Fruit fly (Drosophila melanogaster) whole organism, embryonic: Measurements from ENCODE around the gene bero.

Experiments used
- Aef1 ChIP-seq: fragments of 200-800 bp; sonication (Bioruptor generic); IDR thresholded peaks from 3 replicates; pipeline ENCODE4 v1.3.6; 2022; ENCODE audit warnings: missing biosample characterization, missing genetic modification characterization
- Atf6 ChIP-seq: fragments of 200-800 bp; sonication (Bioruptor generic); IDR thresholded peaks from 2 replicates; pipeline ENCODE4 v1.3.6; 2022; ENCODE audit warnings: missing biosample characterization, missing genetic modification characterization
- BtbVII ChIP-seq: fragments of 200-800 bp; sonication (Bioruptor generic); optimal IDR thresholded peaks from 3 replicates; lab custom pipeline; 2017; ENCODE audit warnings: missing biosample characterization, mild to moderate bottlenecking, missing genetic modification characterization
- CG1024 ChIP-seq: fragments of 200-800 bp; sonication (Bioruptor generic); IDR thresholded peaks from 2 replicates; pipeline ENCODE4 v1.3.6; 2022; ENCODE audit warnings: missing biosample characterization, missing genetic modification characterization
- CG10543 ChIP-seq: fragments of 200-800 bp; sonication (Bioruptor generic); optimal IDR thresholded peaks from 3 replicates; lab custom pipeline; 2017; ENCODE audit warnings: missing biosample characterization, mild to moderate bottlenecking, missing genetic modification characterization, moderate library complexity
- CG11398 ChIP-seq: fragments of 200-800 bp; sonication (Bioruptor generic); optimal IDR thresholded peaks from 2 replicates; lab custom pipeline; 2016; ENCODE audit warnings: missing biosample characterization, missing genetic modification characterization
- CG11504 ChIP-seq: fragments of 200-800 bp; sonication (Bioruptor generic); optimal IDR thresholded peaks from 3 replicates; lab custom pipeline; 2019; ENCODE audit warnings: missing biosample characterization, mild to moderate bottlenecking, missing genetic modification characterization, moderate library complexity
- CG11696 ChIP-seq: fragments of 200-800 bp; sonication (Bioruptor generic); IDR thresholded peaks from 2 replicates; pipeline ENCODE4 v1.3.6; 2022; ENCODE audit warnings: missing biosample characterization, missing genetic modification characterization
- CG12071 ChIP-seq: fragments of 200-800 bp; sonication (Bioruptor generic); optimal IDR thresholded peaks from 3 replicates; lab custom pipeline; 2018; ENCODE audit warnings: missing biosample characterization, mild to moderate bottlenecking, missing genetic modification characterization
- CG12236 ChIP-seq: fragments of 200-800 bp; sonication (Bioruptor generic); optimal IDR thresholded peaks from 2 replicates; lab custom pipeline; 2016; ENCODE audit warnings: missing biosample characterization, missing genetic modification characterization
- CG12942 ChIP-seq: fragments of 200-800 bp; sonication (Bioruptor generic); optimal IDR thresholded peaks from 3 replicates; lab custom pipeline; 2016; ENCODE audit warnings: missing biosample characterization, missing genetic modification characterization
- CG13287 ChIP-seq: fragments of 200-800 bp; sonication (Bioruptor generic); IDR thresholded peaks from 2 replicates; pipeline ENCODE4 v1.3.6; 2022; ENCODE audit warnings: missing biosample characterization, missing genetic modification characterization; ENCODE audit not compliant: partially characterized antibody
- CG13624 ChIP-seq: fragments of 200-800 bp; sonication (Bioruptor generic); optimal IDR thresholded peaks from 2 replicates; lab custom pipeline; 2016; ENCODE audit warnings: missing biosample characterization, missing genetic modification characterization
- CG13894 ChIP-seq: fragments of 200-800 bp; sonication (Bioruptor generic); optimal IDR thresholded peaks from 3 replicates; lab custom pipeline; 2018; ENCODE audit warnings: missing biosample characterization, mild to moderate bottlenecking, missing genetic modification characterization, moderate library complexity
- CG32772 ChIP-seq: fragments of 200-800 bp; sonication (Bioruptor generic); IDR thresholded peaks from 2 replicates; pipeline ENCODE4 v1.3.6; 2022; ENCODE audit warnings: missing biosample characterization, missing genetic modification characterization
- CG33557 ChIP-seq: fragments of 200-800 bp; sonication (Bioruptor generic); optimal IDR thresholded peaks from 2 replicates; lab custom pipeline; 2019; ENCODE audit warnings: missing biosample characterization, mild to moderate bottlenecking, missing genetic modification characterization, moderate library complexity
- CG4820 ChIP-seq: fragments of 200-800 bp; sonication (Bioruptor generic); optimal IDR thresholded peaks from 3 replicates; lab custom pipeline; 2016; ENCODE audit warnings: missing biosample characterization, missing genetic modification characterization
- CG6765 ChIP-seq: fragments of 200-800 bp; sonication (Bioruptor generic); optimal IDR thresholded peaks from 3 replicates; lab custom pipeline; 2017; ENCODE audit warnings: missing biosample characterization, mild to moderate bottlenecking, missing genetic modification characterization
- CG7372 ChIP-seq: fragments of 200-800 bp; sonication (Bioruptor generic); IDR thresholded peaks from 2 replicates; pipeline ENCODE4 v1.3.6; 2022; ENCODE audit warnings: missing biosample characterization, missing genetic modification characterization
- CG7556 ChIP-seq: fragments of 200-800 bp; sonication (Bioruptor generic); optimal IDR thresholded peaks from 2 replicates; lab custom pipeline; 2017; ENCODE audit warnings: missing biosample characterization, mild to moderate bottlenecking, missing genetic modification characterization
- CG8281 ChIP-seq: fragments of 200-800 bp; sonication (Bioruptor generic); optimal IDR thresholded peaks from 2 replicates; lab custom pipeline; 2018; ENCODE audit warnings: missing biosample characterization, mild to moderate bottlenecking, missing genetic modification characterization, moderate library complexity
- CG8359 ChIP-seq: fragments of 200-800 bp; sonication (Bioruptor generic); optimal IDR thresholded peaks from 2 replicates; lab custom pipeline; 2017; ENCODE audit warnings: missing biosample characterization, mild to moderate bottlenecking, missing genetic modification characterization, borderline replicate concordance
- CG9437 ChIP-seq: fragments of 200-800 bp; sonication (Bioruptor generic); optimal IDR thresholded peaks from 2 replicates; lab custom pipeline; 2018; ENCODE audit warnings: missing biosample characterization, mild to moderate bottlenecking, missing genetic modification characterization
- Chrac-16 ChIP-seq: fragments of 200-800 bp; sonication (Bioruptor generic); optimal IDR thresholded peaks from 3 replicates; lab custom pipeline; 2016; ENCODE audit warnings: missing biosample characterization, missing genetic modification characterization
- D19A ChIP-seq: fragments of 200-800 bp; optimal IDR thresholded peaks from 3 replicates; lab custom pipeline; 2019; ENCODE audit warnings: missing biosample characterization, mild to moderate bottlenecking, missing genetic modification characterization, moderate library complexity
- HLH54F ChIP-seq: fragments of 200-800 bp; sonication (Bioruptor generic); optimal IDR thresholded peaks from 3 replicates; lab custom pipeline; 2016; ENCODE audit warnings: missing biosample characterization, missing genetic modification characterization
- Hr78 ChIP-seq, 2 experiments: fragments of 200-800 bp in 1 of 2; fragments of >200 bp in 1 of 2; sonication (Bioruptor generic) in 1 of 2; optimal IDR thresholded peaks; 2 replicates each; lab custom pipeline; 2017 to 2019; ENCODE audit warnings: missing biosample characterization in 2 of 2, missing genetic modification characterization in 2 of 2, mild to moderate bottlenecking in 1 of 2, moderate library complexity in 1 of 2
- Rx ChIP-seq: fragments of 200-800 bp; sonication (Bioruptor generic); IDR thresholded peaks from 2 replicates; pipeline ENCODE4 v1.3.6; 2022; ENCODE audit warnings: missing biosample characterization, missing genetic modification characterization
- Scr ChIP-seq: fragments of 200-800 bp; sonication (Bioruptor generic); IDR thresholded peaks from 2 replicates; pipeline ENCODE4 v1.3.6; 2022; ENCODE audit warnings: missing biosample characterization, missing genetic modification characterization; ENCODE audit not compliant: partially characterized antibody
- Sox100B ChIP-seq: fragments of 200-800 bp; sonication (Bioruptor generic); optimal IDR thresholded peaks from 3 replicates; lab custom pipeline; 2018; ENCODE audit warnings: missing biosample characterization, mild to moderate bottlenecking, missing genetic modification characterization
- Vsx1 ChIP-seq: fragments of 200-800 bp; sonication (Bioruptor generic); optimal IDR thresholded peaks from 2 replicates; lab custom pipeline; 2017; ENCODE audit warnings: missing biosample characterization, mild to moderate bottlenecking, missing genetic modification characterization, missing genetic modification reagents
- ash1 ChIP-seq: fragments of 200-800 bp; sonication (Bioruptor generic); optimal IDR thresholded peaks from 2 replicates; lab custom pipeline; 2018; ENCODE audit warnings: missing biosample characterization, mild to moderate bottlenecking, missing genetic modification characterization
- bbx ChIP-seq: fragments of 200-800 bp; sonication (Bioruptor generic); IDR thresholded peaks from 2 replicates; pipeline ENCODE4 v1.3.6; 2022; ENCODE audit warnings: missing biosample characterization, missing genetic modification characterization; ENCODE audit not compliant: partially characterized antibody
- ci ChIP-seq: fragments of 200-800 bp; sonication (Bioruptor generic); IDR thresholded peaks from 3 replicates; pipeline ENCODE4 v1.3.6; 2022; ENCODE audit warnings: missing biosample characterization, missing genetic modification characterization
- croc ChIP-seq: fragments of 200-800 bp; sonication (Bioruptor generic); conservative IDR thresholded peaks from 3 replicates; pipeline ENCODE4 v1.3.6; 2022; ENCODE audit warnings: missing biosample characterization, missing genetic modification characterization
- da ChIP-seq: fragments of 200-800 bp; sonication (Bioruptor generic); optimal IDR thresholded peaks from 2 replicates; lab custom pipeline; 2016; ENCODE audit warnings: missing biosample characterization, missing genetic modification characterization
- dimm ChIP-seq: fragments of 200-800 bp; sonication (Bioruptor generic); IDR thresholded peaks from 2 replicates; pipeline ENCODE4 v1.3.6; 2022; ENCODE audit warnings: missing biosample characterization, missing genetic modification characterization
- fd64A ChIP-seq: fragments of 200-800 bp; sonication (Bioruptor generic); optimal IDR thresholded peaks from 3 replicates; lab custom pipeline; 2018; ENCODE audit warnings: missing biosample characterization, mild to moderate bottlenecking, missing genetic modification characterization
- fru ChIP-seq: fragments of >200 bp; optimal IDR thresholded peaks from 2 replicates; lab custom pipeline; 2017
- gsb ChIP-seq: fragments of 200-800 bp; sonication (Bioruptor generic); IDR thresholded peaks from 2 replicates; pipeline ENCODE4 v1.3.6; 2022; ENCODE audit warnings: missing biosample characterization, missing genetic modification characterization
- insv ChIP-seq, 2 experiments: fragments of 200-800 bp; sonication (Bioruptor generic); optimal IDR thresholded peaks; 3 replicates each; lab custom pipeline; 2016 to 2018; ENCODE audit warnings: missing biosample characterization in 2 of 2, missing genetic modification characterization in 2 of 2
- maf-S ChIP-seq: fragments of 200-800 bp; sonication (Bioruptor generic); optimal IDR thresholded peaks from 2 replicates; lab custom pipeline; 2016; ENCODE audit warnings: missing biosample characterization, missing genetic modification characterization
- onecut ChIP-seq: fragments of 200-800 bp; sonication (Bioruptor generic); IDR thresholded peaks from 2 replicates; pipeline ENCODE4 v1.3.6; 2022; ENCODE audit warnings: missing biosample characterization, missing genetic modification characterization
- pzg ChIP-seq: fragments of 200-800 bp; sonication (Bioruptor generic); optimal IDR thresholded peaks from 3 replicates; lab custom pipeline; 2018; ENCODE audit warnings: missing biosample characterization, mild to moderate bottlenecking, missing genetic modification characterization, moderate library complexity
- shn ChIP-seq: fragments of 200-800 bp; sonication (Bioruptor generic); optimal IDR thresholded peaks from 3 replicates; lab custom pipeline; 2016; ENCODE audit warnings: missing biosample characterization, missing genetic modification characterization
- slbo ChIP-seq: fragments of 200-800 bp; sonication (Bioruptor generic); IDR thresholded peaks from 2 replicates; pipeline ENCODE4 v1.3.6; 2022; ENCODE audit warnings: missing biosample characterization, missing genetic modification characterization
- stc ChIP-seq: fragments of 200-800 bp; sonication (Bioruptor generic); IDR thresholded peaks from 2 replicates; pipeline ENCODE4 v1.3.6; 2022; ENCODE audit warnings: missing biosample characterization, missing genetic modification characterization
- wek ChIP-seq: fragments of 200-800 bp; sonication (Bioruptor generic); optimal IDR thresholded peaks from 3 replicates; lab custom pipeline; 2018; ENCODE audit warnings: missing biosample characterization, mild to moderate bottlenecking, missing genetic modification characterization, moderate library complexity
- z ChIP-seq: fragments of 200-800 bp; sonication (Bioruptor generic); IDR thresholded peaks from 3 replicates; pipeline ENCODE4 v1.3.6; 2022; ENCODE audit warnings: missing biosample characterization, missing genetic modification characterization
- zen2 ChIP-seq: fragments of 200-800 bp; sonication (Bioruptor generic); IDR thresholded peaks from 3 replicates; pipeline ENCODE4 v1.3.6; 2022; ENCODE audit warnings: missing biosample characterization, missing genetic modification characterization; ENCODE audit not compliant: partially characterized antibody

Gene bero

DNA sequence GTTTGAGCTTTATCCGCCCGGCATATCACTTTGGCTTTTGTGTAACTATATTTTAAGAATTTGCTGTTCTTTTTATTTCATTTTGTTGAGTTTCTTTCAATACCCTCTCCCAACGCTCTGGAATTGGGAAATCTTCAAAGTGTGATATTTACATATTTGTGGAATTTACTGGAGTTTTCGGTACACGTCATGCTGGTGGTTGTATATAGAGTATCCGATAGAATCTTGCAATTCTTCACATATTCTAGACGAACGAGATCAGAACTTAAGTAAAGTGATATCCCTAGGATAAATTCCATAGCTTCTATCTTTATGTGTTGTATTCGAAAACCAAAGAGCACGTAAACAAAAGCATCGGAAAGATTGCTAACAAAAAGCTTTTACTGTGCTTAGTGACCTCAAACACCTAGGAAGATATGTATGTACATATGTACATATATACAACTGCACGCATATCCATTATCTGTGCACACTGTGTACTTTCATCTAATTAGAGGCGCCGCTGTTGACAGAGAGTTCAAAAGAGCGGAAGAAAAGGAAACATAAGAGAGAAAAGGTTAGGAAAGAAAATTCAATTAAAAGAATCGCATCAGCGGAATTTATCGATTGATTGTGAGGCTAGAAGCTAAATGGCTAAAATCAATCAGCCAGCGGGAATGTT, 38.3 kb downstream of the bero start (continued):
- TF ChIP-seq Scr (no peak), CG13287 (GFP tag; lab: Robert Waterston, UW) (no peak), CG10543 (GFP tag; lab: Kevin White, UChicago) (peak; percentile 40), slbo (no peak), CG1024 (no peak; the same call in 1 of the 2 replicates), Vsx1 (GFP tag; lab: Kevin White, UChicago) (peak; percentile 76), gsb (GFP tag; lab: Robert Waterston, UW) (no peak), CG11398 (GFP tag; lab: Kevin White, UChicago) (peak; percentile 13), D19A (tag; lab: Kevin White, UChicago) (peak; percentile 57), CG11504 (tag; lab: Kevin White, UChicago) (peak; percentile 10), CG4820 (GFP tag; lab: Kevin White, UChicago) (no peak), pzg (GFP tag; lab: Kevin White, UChicago) (no peak), CG8359 (GFP tag; lab: Kevin White, UChicago) (no peak), croc (no peak), wek (peak; percentile 85), stc (GFP tag; lab: Robert Waterston, UW) (peak; percentile 74), z (GFP tag; lab: Robert Waterston, UW) (no peak), CG33557 (GFP tag; lab: Kevin White, UChicago) (peak; percentile 54), CG32772 (no peak), CG12236 (GFP tag; lab: Kevin White, UChicago) (peak; percentile 40), bbx (GFP tag; lab: Robert Waterston, UW) (no peak), Sox100B (GFP tag; lab: Kevin White, UChicago) (peak; percentile 55), BtbVII (peak; percentile 37), CG12942 (GFP tag; lab: Kevin White, UChicago) (no peak), maf-S (GFP tag; lab: Kevin White, UChicago) (no peak), CG12071 (GFP tag; lab: Kevin White, UChicago) (peak; percentile 84), fd64A (GFP tag; lab: Kevin White, UChicago) (peak; percentile 89), Rx (GFP tag; lab: Robert Waterston, UW) (no peak), dimm (no peak), insv (GFP tag; optimal IDR thresholded peaks at IDR 0.05; lab: Kevin White, UChicago) (peak in 1 of 2 experiments; percentile 41), CG13894 (tag; lab: Kevin White, UChicago) (no peak), ci (peak; percentile 84), CG9437 (no peak), shn (GFP tag; lab: Kevin White, UChicago) (no peak), da (GFP tag; lab: Kevin White, UChicago) (no peak), Atf6 (peak; percentile 42; the same call in 1 of the 2 replicates), CG7556 (GFP tag; lab: Kevin White, UChicago) (no peak), CG7372 (no peak), Chrac-16 (GFP tag; lab: Kevin White, UChicago) (no peak), zen2 (GFP tag; lab: Robert Waterston, UW) (no peak), fru (no peak), CG8281 (tag; lab: Kevin White, UChicago) (peak; percentile 3), HLH54F (GFP tag; lab: Kevin White, UChicago) (no peak), Aef1 (GFP tag; lab: Robert Waterston, UW) (no peak), CG13624 (GFP tag; lab: Kevin White, UChicago) (no peak), Hr78 (GFP tag; optimal IDR thresholded peaks at IDR 0.05; lab: Kevin White, UChicago) (peak in 1 of 2 experiments; percentile 75), onecut (GFP tag; lab: Robert Waterston, UW) (peak; percentile 57), ash1 (GFP tag; lab: Kevin White, UChicago) (peak; percentile 13), CG11696 (no peak), CG6765 (GFP tag; lab: Kevin White, UChicago) (no peak)
